Worm (Caenorhabditis elegans) whole organism, L3 larva: ENCODE data around the gene ngn-1.

Experiments used
- R02D3.7 ChIP-seq: fragments of 150-350 bp; optimal IDR thresholded peaks from 2 replicates; lab custom pipeline; 2014; ENCODE audit warnings: missing biosample characterization, missing genetic modification characterization
- ama-1 ChIP-seq: fragments of 150-350 bp; optimal IDR thresholded peaks from 2 replicates; lab custom pipeline; 2018
- ceh-16 ChIP-seq: sonication (generic microtip); optimal IDR thresholded peaks from 2 replicates; lab custom pipeline; 2017; ENCODE audit warnings: missing biosample characterization, missing genetic modification characterization
- ceh-28 ChIP-seq: fragments of 150-350 bp; optimal IDR thresholded peaks from 2 replicates; lab custom pipeline; 2014; ENCODE audit warnings: missing biosample characterization, missing genetic modification reagents, missing genetic modification characterization
- ceh-82 ChIP-seq: fragments of 150-350 bp; optimal IDR thresholded peaks from 2 replicates; lab custom pipeline; 2014; ENCODE audit warnings: missing biosample characterization, missing genetic modification characterization
- ceh-9 ChIP-seq: sonication (generic microtip); optimal IDR thresholded peaks from 2 replicates; lab custom pipeline; 2018; ENCODE audit warnings: missing biosample characterization, missing genetic modification characterization
- daf-12 ChIP-seq: fragments of 150-350 bp; optimal IDR thresholded peaks from 2 replicates; lab custom pipeline; 2014; ENCODE audit warnings: missing biosample characterization, missing genetic modification reagents, missing genetic modification characterization
- egl-27 ChIP-seq: sonication (generic microtip); optimal IDR thresholded peaks from 4 replicates; lab custom pipeline; 2017; ENCODE audit warnings: missing biosample characterization, missing genetic modification reagents, missing genetic modification characterization
- egl-5 ChIP-seq: fragments of 150-350 bp; optimal IDR thresholded peaks from 2 replicates; lab custom pipeline; 2017; ENCODE audit warnings: missing biosample characterization, missing genetic modification reagents, missing genetic modification characterization, inconsistent platforms
- elt-2 ChIP-seq: sonication (generic microtip); optimal IDR thresholded peaks from 2 replicates; lab custom pipeline; 2016; ENCODE audit warnings: missing genetic modification reagents, mild to moderate bottlenecking, missing genetic modification characterization, missing compliant biosample characterization
- elt-3 ChIP-seq, 3 experiments: fragments of 150-350 bp in 1 of 3; sonication (generic microtip) in 2 of 3; optimal IDR thresholded peaks; 2 replicates in 2 of 3; 4 replicates in 1 of 3; lab custom pipeline; 2014 to 2017; ENCODE audit warnings: missing biosample characterization in 3 of 3, missing genetic modification characterization in 3 of 3
- eor-1 ChIP-seq, 2 experiments: fragments of 150-350 bp; optimal IDR thresholded peaks; 2 replicates each; lab custom pipeline; 2014 to 2018; ENCODE audit warnings: missing biosample characterization in 2 of 2, missing genetic modification characterization in 2 of 2
- fkh-2 ChIP-seq: fragments of 150-350 bp; optimal IDR thresholded peaks from 2 replicates; lab custom pipeline; 2014; ENCODE audit warnings: missing biosample characterization, missing genetic modification reagents, missing genetic modification characterization
- fos-1 ChIP-seq: fragments of 150-350 bp; optimal IDR thresholded peaks from 2 replicates; lab custom pipeline; 2014; ENCODE audit warnings: missing biosample characterization, missing genetic modification characterization
- hmg-11 ChIP-seq: sonication (generic microtip); optimal IDR thresholded peaks from 2 replicates; lab custom pipeline; 2016; ENCODE audit warnings: missing genetic modification characterization, missing compliant biosample characterization
- jun-1 ChIP-seq: fragments of 150-350 bp; optimal IDR thresholded peaks from 2 replicates; lab custom pipeline; 2014; ENCODE audit warnings: missing biosample characterization, missing genetic modification reagents, missing genetic modification characterization
- lin-15B ChIP-seq: fragments of 150-350 bp; optimal IDR thresholded peaks from 2 replicates; lab custom pipeline; 2014; ENCODE audit warnings: missing biosample characterization, missing genetic modification characterization
- lin-39 ChIP-seq: fragments of 150-350 bp; optimal IDR thresholded peaks from 2 replicates; lab custom pipeline; 2018; ENCODE audit warnings: missing biosample characterization, missing genetic modification reagents, missing genetic modification characterization
- lsy-12 ChIP-seq: sonication (generic microtip); optimal IDR thresholded peaks from 2 replicates; lab custom pipeline; 2016; ENCODE audit warnings: mild to moderate bottlenecking, missing genetic modification characterization, missing compliant biosample characterization
- mdl-1 ChIP-seq: fragments of 150-350 bp; optimal IDR thresholded peaks from 2 replicates; lab custom pipeline; 2014; ENCODE audit warnings: missing biosample characterization, missing genetic modification characterization
- mml-1 ChIP-seq: fragments of 150-350 bp; sonication (generic microtip); optimal IDR thresholded peaks from 3 replicates; lab custom pipeline; 2014; ENCODE audit warnings: missing biosample characterization, missing genetic modification characterization
- nfya-1 ChIP-seq: sonication (generic microtip); optimal IDR thresholded peaks from 2 replicates; lab custom pipeline; 2017; ENCODE audit warnings: missing genetic modification characterization, mild to moderate bottlenecking, missing compliant biosample characterization, antibody characterized with exemption, moderate library complexity; ENCODE audit not compliant: insufficient read depth
- nhr-11 ChIP-seq: fragments of 150-350 bp; optimal IDR thresholded peaks from 2 replicates; lab custom pipeline; 2014; ENCODE audit warnings: missing biosample characterization, missing genetic modification characterization
- nhr-12 ChIP-seq: fragments of 150-350 bp; optimal IDR thresholded peaks from 2 replicates; lab custom pipeline; 2014; ENCODE audit warnings: missing biosample characterization, missing genetic modification characterization
- nhr-23 ChIP-seq: fragments of 150-350 bp; optimal IDR thresholded peaks from 2 replicates; lab custom pipeline; 2014; ENCODE audit warnings: missing biosample characterization, missing genetic modification reagents, missing genetic modification characterization
- nhr-28 ChIP-seq: fragments of 150-350 bp; optimal IDR thresholded peaks from 2 replicates; lab custom pipeline; 2014; ENCODE audit warnings: missing biosample characterization, missing genetic modification characterization
- nhr-43 ChIP-seq: sonication (generic microtip); optimal IDR thresholded peaks from 2 replicates; lab custom pipeline; 2016; ENCODE audit warnings: mild to moderate bottlenecking, missing genetic modification characterization, missing compliant biosample characterization; ENCODE audit not compliant: poor library complexity, severe bottlenecking
- nhr-67 ChIP-seq: fragments of 150-350 bp; optimal IDR thresholded peaks from 2 replicates; lab custom pipeline; 2014; ENCODE audit warnings: missing biosample characterization, missing genetic modification characterization
- nhr-76 ChIP-seq: fragments of 150-350 bp; sonication (generic microtip); optimal IDR thresholded peaks from 5 replicates; lab custom pipeline; 2014; ENCODE audit warnings: missing biosample characterization, missing genetic modification characterization
- nhr-77 ChIP-seq: fragments of 150-350 bp; optimal IDR thresholded peaks from 2 replicates; lab custom pipeline; 2014; ENCODE audit warnings: missing biosample characterization, missing genetic modification characterization
- pha-4 ChIP-seq: fragments of 150-350 bp; optimal IDR thresholded peaks from 2 replicates; lab custom pipeline; 2014; ENCODE audit warnings: missing biosample characterization, missing genetic modification reagents, missing genetic modification characterization
- sea-2 ChIP-seq: fragments of 150-350 bp; sonication (generic microtip); optimal IDR thresholded peaks from 4 replicates; lab custom pipeline; 2014; ENCODE audit warnings: missing biosample characterization, missing genetic modification reagents, missing genetic modification characterization
- skn-1 ChIP-seq: fragments of 150-350 bp; optimal IDR thresholded peaks from 2 replicates; lab custom pipeline; 2014; ENCODE audit warnings: missing biosample characterization, missing genetic modification characterization
- snpc-4 ChIP-seq: fragments of 150-350 bp; optimal IDR thresholded peaks from 2 replicates; lab custom pipeline; 2014; ENCODE audit warnings: missing biosample characterization, missing genetic modification characterization
- tbx-2 ChIP-seq: sonication (generic microtip); optimal IDR thresholded peaks from 2 replicates; lab custom pipeline; 2016; ENCODE audit warnings: mild to moderate bottlenecking, missing genetic modification characterization, missing compliant biosample characterization
- unc-62 ChIP-seq: fragments of 150-350 bp; sonication (generic microtip); optimal IDR thresholded peaks from 4 replicates; lab custom pipeline; 2014; ENCODE audit warnings: missing biosample characterization, missing genetic modification reagents, missing genetic modification characterization
- zag-1 ChIP-seq: fragments of 150-350 bp; optimal IDR thresholded peaks from 2 replicates; lab custom pipeline; 2014; ENCODE audit warnings: missing biosample characterization, missing genetic modification characterization
- ztf-11 ChIP-seq: fragments of 150-350 bp; optimal IDR thresholded peaks from 2 replicates; lab custom pipeline; 2014; ENCODE audit warnings: missing biosample characterization, missing genetic modification characterization
- ztf-4 ChIP-seq: fragments of 150-350 bp; optimal IDR thresholded peaks from 2 replicates; lab custom pipeline; 2014; ENCODE audit warnings: missing biosample characterization, missing genetic modification characterization

ngn-1 gene

ce11 chrIV:2640950-2641349, 12.9 kb upstream of the ngn-1 start, which contains the start of the genes mdf-2 and nduv-3 (continued):
- TF ChIP-seq nhr-76 (tag; lab: Kevin White, UChicago) (no peak), elt-3 (tag; optimal IDR thresholded peaks at IDR 0.05; lab: Kevin White, UChicago) (no peak), nhr-12 (tag; lab: Kevin White, UChicago) (no peak), eor-1 (tag; optimal IDR thresholded peaks at IDR 0.05; lab: Kevin White, UChicago) (no peak), nhr-11 (no peak), pha-4 (tag; lab: Kevin White, UChicago) (peak; percentile 76), nhr-28 (no peak), ztf-4 (tag; lab: Kevin White, UChicago) (no peak), egl-27 (tag; lab: Kevin White, UChicago) (no peak), ceh-82 (tag; lab: Kevin White, UChicago) (peak; percentile 1), snpc-4 (tag; lab: Kevin White, UChicago) (peak; percentile 62), lin-39 (tag; lab: Kevin White, UChicago) (peak; percentile 40), skn-1 (tag; lab: Kevin White, UChicago) (peak; percentile 28), lin-15B (tag; lab: Kevin White, UChicago) (peak; percentile 90), mml-1 (tag; lab: Kevin White, UChicago) (no peak), ceh-16 (tag; lab: Kevin White, UChicago) (no peak), fos-1 (tag; lab: Kevin White, UChicago) (no peak), nhr-77 (no peak), daf-12 (no peak), jun-1 (tag; lab: Kevin White, UChicago) (peak; percentile 38), tbx-2 (tag; lab: Kevin White, UChicago) (no peak)
- TF ChIP-seq, all 47 proteins: peak for 17

- TF ChIP-seq elt-3 (tag; optimal IDR thresholded peaks at IDR 0.05; lab: Kevin White, UChicago) (no peak), nhr-43 (tag; lab: Kevin White, UChicago) (peak; percentile 4), hmg-11 (peak; percentile 13), zag-1 (tag; lab: Kevin White, UChicago) (no peak), nhr-76 (tag; lab: Kevin White, UChicago) (no peak), nfya-1 (peak; percentile 16), ztf-11 (tag; lab: Kevin White, UChicago) (no peak), nhr-67 (tag; lab: Kevin White, UChicago) (no peak), unc-62 (GFP tag; lab: Kevin White, UChicago) (no peak), lsy-12 (peak; percentile 19), snpc-4 (tag; lab: Kevin White, UChicago) (no peak), jun-1 (tag; lab: Kevin White, UChicago) (no peak), ama-1 (lab: Kevin White, UChicago) (no peak), fkh-2 (no peak), pha-4 (tag; lab: Kevin White, UChicago) (peak; percentile 14), ceh-28 (tag; lab: Kevin White, UChicago) (peak; percentile 95), ceh-9 (tag; lab: Kevin White, UChicago) (no peak), lin-15B (tag; lab: Kevin White, UChicago) (peak; percentile 21), ceh-82 (tag; lab: Kevin White, UChicago) (peak; percentile 28), R02D3.7 (tag; lab: Kevin White, UChicago) (no peak), nhr-23 (tag; lab: Kevin White, UChicago) (no peak), nhr-11 (no peak), nhr-28 (no peak), fos-1 (tag; lab: Kevin White, UChicago) (no peak), skn-1 (tag; lab: Kevin White, UChicago) (no peak), egl-5 (no peak)
Measured at ce11 chrIV:2639666-2640273, 11.7 kb upstream of the ngn-1 start.

- TF ChIP-seq snpc-4 (tag; lab: Kevin White, UChicago) (no peak), nhr-12 (tag; lab: Kevin White, UChicago) (no peak), lin-15B (tag; lab: Kevin White, UChicago) (no peak), egl-27 (tag; lab: Kevin White, UChicago) (no peak), mdl-1 (tag; lab: Kevin White, UChicago) (no peak), nhr-76 (tag; lab: Kevin White, UChicago) (no peak), egl-5 (no peak), nhr-43 (tag; lab: Kevin White, UChicago) (no peak), elt-2 (tag; lab: Kevin White, UChicago) (no peak), lin-39 (tag; lab: Kevin White, UChicago) (no peak), skn-1 (tag; lab: Kevin White, UChicago) (no peak), jun-1 (tag; lab: Kevin White, UChicago) (no peak), nhr-23 (tag; lab: Kevin White, UChicago) (no peak), ztf-4 (tag; lab: Kevin White, UChicago) (no peak), unc-62 (GFP tag; lab: Kevin White, UChicago) (no peak), ama-1 (lab: Kevin White, UChicago) (no peak), sea-2 (GFP tag; lab: Kevin White, UChicago) (no peak), ztf-11 (tag; lab: Kevin White, UChicago) (no peak)
- TF ChIP-seq, all 47 proteins: peak for 0
Measured at ce11 chrIV:2634992-2635391, 6.9 kb upstream of the ngn-1 start.
